Worm (Caenorhabditis elegans) whole organism, L3 larva: Measurements from ENCODE around the gene shpk-1.
A peak's percentile ranks its signal among the peaks of the same experiment; 100 is the strongest.

Source experiments
- R02D3.7 ChIP-seq: fragments of 150-350 bp; optimal IDR thresholded peaks from 2 replicates; lab custom pipeline; 2014; ENCODE audit warnings: missing biosample characterization, missing genetic modification characterization
- ZK546.5 ChIP-seq: sonication (generic microtip); optimal IDR thresholded peaks from 2 replicates; lab custom pipeline; 2017; ENCODE audit warnings: missing biosample characterization, missing genetic modification characterization
- aly-2 ChIP-seq: fragments of 150-350 bp; optimal IDR thresholded peaks from 2 replicates; lab custom pipeline; 2014; ENCODE audit warnings: missing biosample characterization, missing genetic modification characterization
- ceh-28 ChIP-seq: fragments of 150-350 bp; optimal IDR thresholded peaks from 2 replicates; lab custom pipeline; 2014; ENCODE audit warnings: missing biosample characterization, missing genetic modification reagents, missing genetic modification characterization
- ceh-82 ChIP-seq: fragments of 150-350 bp; optimal IDR thresholded peaks from 2 replicates; lab custom pipeline; 2014; ENCODE audit warnings: missing biosample characterization, missing genetic modification characterization
- egl-27 ChIP-seq: sonication (generic microtip); optimal IDR thresholded peaks from 4 replicates; lab custom pipeline; 2017; ENCODE audit warnings: missing biosample characterization, missing genetic modification reagents, missing genetic modification characterization
- jun-1 ChIP-seq: fragments of 150-350 bp; optimal IDR thresholded peaks from 2 replicates; lab custom pipeline; 2014; ENCODE audit warnings: missing biosample characterization, missing genetic modification reagents, missing genetic modification characterization
- lin-39 ChIP-seq: fragments of 150-350 bp; optimal IDR thresholded peaks from 2 replicates; lab custom pipeline; 2018; ENCODE audit warnings: missing biosample characterization, missing genetic modification reagents, missing genetic modification characterization
- nhr-28 ChIP-seq: fragments of 150-350 bp; optimal IDR thresholded peaks from 2 replicates; lab custom pipeline; 2014; ENCODE audit warnings: missing biosample characterization, missing genetic modification characterization
- nhr-67 ChIP-seq: fragments of 150-350 bp; optimal IDR thresholded peaks from 2 replicates; lab custom pipeline; 2014; ENCODE audit warnings: missing biosample characterization, missing genetic modification characterization
- pqm-1 ChIP-seq: fragments of 150-350 bp; optimal IDR thresholded peaks from 2 replicates; lab custom pipeline; 2017; ENCODE audit warnings: missing biosample characterization, missing genetic modification characterization, inconsistent platforms
- tbx-2 ChIP-seq: sonication (generic microtip); optimal IDR thresholded peaks from 2 replicates; lab custom pipeline; 2016; ENCODE audit warnings: mild to moderate bottlenecking, missing genetic modification characterization, missing compliant biosample characterization
- unc-39 ChIP-seq: sonication (generic microtip); optimal IDR thresholded peaks from 4 replicates; lab custom pipeline; 2017; ENCODE audit warnings: missing biosample characterization, missing genetic modification characterization

- TF ChIP-seq egl-27 (tag; lab: Kevin White, UChicago) (no peak), ZK546.5 (tag; lab: Kevin White, UChicago) (no peak), nhr-28 (tag; lab: Kevin White, UChicago) (no peak), jun-1 (tag; lab: Kevin White, UChicago) (no peak), unc-39 (no peak), ceh-82 (tag; lab: Kevin White, UChicago) (no peak), lin-39 (tag; lab: Kevin White, UChicago) (peak; percentile 2), pqm-1 (tag; lab: Kevin White, UChicago) (no peak), ceh-28 (tag; lab: Kevin White, UChicago) (no peak), R02D3.7 (no peak), nhr-67 (tag; lab: Kevin White, UChicago) (no peak), tbx-2 (tag; lab: Kevin White, UChicago) (no peak), aly-2 (tag; lab: Kevin White, UChicago) (no peak)
Measured at ce11 chrIII:13564929-13565328, 42.9 kb upstream of the shpk-1 start, which contains the start of gene aldo-1.
